Fruit fly (Drosophila melanogaster) whole organism, adult: ENCODE data around the gene mtDNA-helicase.

Source experiments
- CG7045 ChIP-seq: fragments of 200-800 bp; sonication (Bioruptor generic); optimal IDR thresholded peaks from 2 replicates; lab custom pipeline; 2017; ENCODE audit warnings: missing biosample characterization, mild to moderate bottlenecking, missing genetic modification characterization
- Crg-1 ChIP-seq: fragments of 200-800 bp; sonication (Bioruptor generic); optimal IDR thresholded peaks from 2 replicates; lab custom pipeline; 2016; ENCODE audit warnings: missing biosample characterization, missing genetic modification characterization
- Hr96 ChIP-seq: fragments of 200-800 bp; sonication (Bioruptor generic); optimal IDR thresholded peaks from 2 replicates; lab custom pipeline; 2016; ENCODE audit warnings: missing biosample characterization, missing genetic modification characterization
- Mnt ChIP-seq: fragments of 200-800 bp; sonication (Bioruptor generic); optimal IDR thresholded peaks from 2 replicates; lab custom pipeline; 2016; ENCODE audit warnings: missing biosample characterization, mild to moderate bottlenecking, missing genetic modification characterization
- cnc ChIP-seq, 2 experiments: fragments of >200 bp; optimal IDR thresholded peaks; 2 replicates each; lab custom pipeline; 2017
- toe ChIP-seq: fragments of 200-800 bp; sonication (Bioruptor generic); optimal IDR thresholded peaks from 2 replicates; lab custom pipeline; 2016; ENCODE audit warnings: missing biosample characterization, missing genetic modification characterization

DNA sequence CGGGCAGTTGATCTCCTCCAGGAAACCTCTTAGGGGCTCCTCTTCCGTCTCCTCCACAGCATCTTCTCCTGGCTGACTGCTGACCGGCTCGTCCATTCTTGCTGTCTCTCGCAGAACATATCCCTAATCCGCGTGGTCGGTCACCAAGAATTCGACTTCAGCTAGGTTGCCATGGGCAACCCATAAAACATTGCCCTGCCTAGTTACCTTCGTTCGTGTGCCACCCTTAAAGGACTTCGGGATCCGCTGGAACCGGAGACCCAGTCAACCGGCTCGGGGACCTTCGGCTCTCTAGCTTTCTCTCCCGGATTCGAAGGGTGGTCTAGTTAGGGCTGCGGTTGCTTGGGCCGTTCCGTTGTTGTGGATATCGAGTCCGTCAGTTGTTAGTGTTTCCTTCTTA lies 31.5 kb upstream of the mtDNA-helicase start, which contains the start of the genes TbCMF46 and CG42366:
- TF ChIP-seq Mnt (GFP tag; lab: Kevin White, UChicago) = no peak
- no peak for TF ChIP-seq Hr96 (GFP tag; lab: Kevin White, UChicago)
- TF ChIP-seq cnc (optimal IDR thresholded peaks at IDR 0.05; lab: Kevin White, UChicago) = no peak
- no peak for TF ChIP-seq toe (GFP tag; lab: Kevin White, UChicago)
- no peak for TF ChIP-seq CG7045
- TF ChIP-seq Crg-1 (GFP tag; lab: Kevin White, UChicago) = no peak
